Fruit fly (Drosophila melanogaster) whole organism, embryonic: ENCODE results near the gene CG4461.

Source experiments
- Atf3 ChIP-seq: fragments of 200-800 bp; sonication (Bioruptor generic); optimal IDR thresholded peaks from 3 replicates; lab custom pipeline; 2016; ENCODE audit warnings: missing biosample characterization, missing genetic modification characterization
- Blimp-1 ChIP-seq: fragments of 200-800 bp; sonication (Bioruptor generic); optimal IDR thresholded peaks from 3 replicates; lab custom pipeline; 2018; ENCODE audit warnings: missing biosample characterization, missing genetic modification characterization, mild to moderate bottlenecking, moderate library complexity, missing genetic modification reagents
- CG1024 ChIP-seq: fragments of 200-800 bp; sonication (Bioruptor generic); IDR thresholded peaks from 2 replicates; pipeline ENCODE4 v1.3.6; 2022; ENCODE audit warnings: missing biosample characterization, missing genetic modification characterization
- CG10543 ChIP-seq: fragments of 200-800 bp; sonication (Bioruptor generic); optimal IDR thresholded peaks from 3 replicates; lab custom pipeline; 2017; ENCODE audit warnings: missing biosample characterization, mild to moderate bottlenecking, missing genetic modification characterization, moderate library complexity
- CG10979 ChIP-seq: fragments of 200-800 bp; sonication (Bioruptor generic); optimal IDR thresholded peaks from 2 replicates; lab custom pipeline; 2018; ENCODE audit warnings: missing biosample characterization, mild to moderate bottlenecking, missing genetic modification characterization, moderate library complexity
- CG12299 ChIP-seq: fragments of 200-800 bp; sonication (Bioruptor generic); optimal IDR thresholded peaks from 2 replicates; lab custom pipeline; 2018; ENCODE audit warnings: missing biosample characterization, mild to moderate bottlenecking, missing genetic modification characterization
- CG13624 ChIP-seq: fragments of 200-800 bp; sonication (Bioruptor generic); optimal IDR thresholded peaks from 2 replicates; lab custom pipeline; 2016; ENCODE audit warnings: missing biosample characterization, missing genetic modification characterization
- CG14441 ChIP-seq: fragments of 200-800 bp; sonication (Bioruptor generic); IDR thresholded peaks from 2 replicates; pipeline ENCODE4 v1.3.6; 2022; ENCODE audit warnings: missing biosample characterization, missing genetic modification characterization
- CG18764 ChIP-seq: fragments of 200-800 bp; sonication (Bioruptor generic); optimal IDR thresholded peaks from 3 replicates; lab custom pipeline; 2016; ENCODE audit warnings: missing biosample characterization, missing genetic modification characterization
- CG2116 ChIP-seq: fragments of 200-800 bp; sonication (Bioruptor generic); optimal IDR thresholded peaks from 3 replicates; lab custom pipeline; 2018; ENCODE audit warnings: missing biosample characterization, mild to moderate bottlenecking, missing genetic modification characterization
- CG2712 ChIP-seq: fragments of 200-800 bp; optimal IDR thresholded peaks from 3 replicates; lab custom pipeline; 2019; ENCODE audit warnings: missing biosample characterization, mild to moderate bottlenecking, missing genetic modification characterization, moderate library complexity
- CG32532 ChIP-seq: fragments of 200-800 bp; sonication (Bioruptor generic); IDR thresholded peaks from 2 replicates; pipeline ENCODE4 v1.3.6; 2022; ENCODE audit warnings: missing biosample characterization, missing genetic modification characterization
- CG3281 ChIP-seq: fragments of 200-800 bp; sonication (Bioruptor generic); optimal IDR thresholded peaks from 3 replicates; lab custom pipeline; 2017; ENCODE audit warnings: missing biosample characterization, mild to moderate bottlenecking, missing genetic modification characterization
- CG6175 ChIP-seq: fragments of 200-800 bp; sonication (Bioruptor generic); IDR thresholded peaks from 3 replicates; pipeline ENCODE4 v1.3.6; 2022; ENCODE audit warnings: missing biosample characterization, missing genetic modification characterization
- CG6654 ChIP-seq: fragments of 200-800 bp; sonication (Bioruptor generic); optimal IDR thresholded peaks from 2 replicates; lab custom pipeline; 2017; ENCODE audit warnings: missing biosample characterization, mild to moderate bottlenecking, missing genetic modification characterization
- CG7372 ChIP-seq: fragments of 200-800 bp; sonication (Bioruptor generic); IDR thresholded peaks from 2 replicates; pipeline ENCODE4 v1.3.6; 2022; ENCODE audit warnings: missing biosample characterization, missing genetic modification characterization
- CG8290 ChIP-seq, 3 experiments: fragments of 200-800 bp; sonication (Bioruptor generic); optimal IDR thresholded peaks; 2 replicates each; lab custom pipeline; 2016 to 2019; ENCODE audit warnings: missing biosample characterization in 3 of 3, missing genetic modification characterization in 3 of 3, mild to moderate bottlenecking in 2 of 3, moderate library complexity in 1 of 3
- CG9215 ChIP-seq: fragments of 200-800 bp; sonication (Bioruptor generic); IDR thresholded peaks from 2 replicates; pipeline ENCODE4 v1.3.6; 2022; ENCODE audit warnings: missing biosample characterization, missing genetic modification characterization
- CG9609 ChIP-seq: fragments of 200-800 bp; sonication (Bioruptor generic); optimal IDR thresholded peaks from 3 replicates; lab custom pipeline; 2016; ENCODE audit warnings: missing biosample characterization, missing genetic modification characterization
- CG9727 ChIP-seq: fragments of 200-800 bp; sonication (Bioruptor generic); optimal IDR thresholded peaks from 3 replicates; lab custom pipeline; 2017; ENCODE audit warnings: missing biosample characterization, mild to moderate bottlenecking, missing genetic modification characterization
- CG9876 ChIP-seq: fragments of 200-800 bp; sonication (Bioruptor generic); optimal IDR thresholded peaks from 2 replicates; lab custom pipeline; 2016; ENCODE audit warnings: missing biosample characterization, missing genetic modification characterization
- CG9932 ChIP-seq: fragments of 200-800 bp; sonication (Bioruptor generic); IDR thresholded peaks from 2 replicates; pipeline ENCODE4 v1.3.6; 2022; ENCODE audit warnings: missing biosample characterization, missing genetic modification characterization
- CoRest ChIP-seq: fragments of 200-800 bp; sonication (Bioruptor generic); optimal IDR thresholded peaks from 3 replicates; lab custom pipeline; 2018; ENCODE audit warnings: missing biosample characterization, mild to moderate bottlenecking, missing genetic modification characterization, moderate library complexity
- Drgx ChIP-seq: fragments of 200-800 bp; sonication (Bioruptor generic); IDR thresholded peaks from 2 replicates; pipeline ENCODE4 v1.3.6; 2022; ENCODE audit warnings: missing biosample characterization, missing genetic modification characterization
- GATAe ChIP-seq: fragments of 200-800 bp; sonication (Bioruptor generic); conservative IDR thresholded peaks from 2 replicates; pipeline ENCODE4 v1.3.6; 2022; ENCODE audit warnings: missing biosample characterization, missing genetic modification characterization
- H2.0 ChIP-seq: fragments of 200-800 bp; sonication (Bioruptor generic); IDR thresholded peaks from 2 replicates; pipeline ENCODE4 v1.3.6; 2022; ENCODE audit warnings: missing biosample characterization, missing genetic modification characterization
- HLH3B ChIP-seq: fragments of 200-800 bp; sonication (Bioruptor generic); IDR thresholded peaks from 2 replicates; pipeline ENCODE4 v1.3.6; 2022; ENCODE audit warnings: missing biosample characterization, missing genetic modification characterization
- HLH4C ChIP-seq: fragments of 200-800 bp; sonication (Bioruptor generic); IDR thresholded peaks from 3 replicates; pipeline ENCODE4 v1.3.6; 2022; ENCODE audit warnings: missing biosample characterization, missing genetic modification characterization; ENCODE audit not compliant: partially characterized antibody
- Oli ChIP-seq: fragments of 200-800 bp; sonication (Bioruptor generic); optimal IDR thresholded peaks from 2 replicates; lab custom pipeline; 2018; ENCODE audit warnings: missing biosample characterization, mild to moderate bottlenecking, missing genetic modification characterization, moderate library complexity
- PHDP ChIP-seq: fragments of 200-800 bp; sonication (Bioruptor generic); optimal IDR thresholded peaks from 3 replicates; lab custom pipeline; 2018; ENCODE audit warnings: missing biosample characterization, mild to moderate bottlenecking, missing genetic modification characterization, moderate library complexity
- Poxn ChIP-seq: fragments of 200-800 bp; sonication (Bioruptor generic); IDR thresholded peaks from 2 replicates; pipeline ENCODE4 v1.3.6; 2022; ENCODE audit warnings: missing biosample characterization, missing genetic modification characterization
- Spps ChIP-seq: fragments of 200-800 bp; sonication (Bioruptor generic); optimal IDR thresholded peaks from 2 replicates; lab custom pipeline; 2018; ENCODE audit warnings: missing biosample characterization, mild to moderate bottlenecking, missing genetic modification characterization
- Sry-δ ChIP-seq: fragments of 200-800 bp; sonication (Bioruptor generic); optimal IDR thresholded peaks from 2 replicates; lab custom pipeline; 2016; ENCODE audit warnings: missing biosample characterization, missing genetic modification characterization
- Usf ChIP-seq: fragments of 200-800 bp; sonication (Bioruptor generic); optimal IDR thresholded peaks from 2 replicates; lab custom pipeline; 2017; ENCODE audit warnings: missing genotype, missing biosample characterization, missing genetic modification characterization
- bbx ChIP-seq: fragments of 200-800 bp; sonication (Bioruptor generic); IDR thresholded peaks from 2 replicates; pipeline ENCODE4 v1.3.6; 2022; ENCODE audit warnings: missing biosample characterization, missing genetic modification characterization; ENCODE audit not compliant: partially characterized antibody
- chinmo ChIP-seq: fragments of 200-800 bp; sonication (Bioruptor generic); IDR thresholded peaks from 4 replicates; pipeline ENCODE4 v1.3.6; 2022; ENCODE audit warnings: missing biosample characterization, missing genetic modification characterization; ENCODE audit not compliant: partially characterized antibody
- ewg ChIP-seq: fragments of 200-800 bp; sonication (Bioruptor generic); optimal IDR thresholded peaks from 3 replicates; lab custom pipeline; 2017; ENCODE audit warnings: mild to moderate bottlenecking, missing biosample characterization, missing genetic modification reagents, missing genetic modification characterization
- ftz-f1 ChIP-seq: fragments of 200-800 bp; sonication (Bioruptor generic); optimal IDR thresholded peaks from 2 replicates; lab custom pipeline; 2016; ENCODE audit warnings: missing biosample characterization, missing genetic modification characterization
- ind ChIP-seq: fragments of 200-800 bp; sonication (Bioruptor generic); optimal IDR thresholded peaks from 3 replicates; lab custom pipeline; 2016; ENCODE audit warnings: missing biosample characterization, missing genetic modification characterization
- insv ChIP-seq, 2 experiments: fragments of 200-800 bp; sonication (Bioruptor generic); optimal IDR thresholded peaks; 3 replicates each; lab custom pipeline; 2016 to 2018; ENCODE audit warnings: missing biosample characterization in 2 of 2, missing genetic modification characterization in 2 of 2
- inv ChIP-seq: fragments of 200-800 bp; sonication (Bioruptor generic); IDR thresholded peaks from 2 replicates; pipeline ENCODE4 v1.3.6; 2022; ENCODE audit warnings: missing biosample characterization, missing genetic modification characterization; ENCODE audit not compliant: partially characterized antibody
- nau ChIP-seq: fragments of 200-800 bp; sonication (Bioruptor generic); optimal IDR thresholded peaks from 3 replicates; lab custom pipeline; 2017; ENCODE audit warnings: missing biosample characterization, mild to moderate bottlenecking, missing genetic modification characterization, missing genetic modification reagents
- nom ChIP-seq: fragments of 200-800 bp; sonication (Bioruptor generic); optimal IDR thresholded peaks from 2 replicates; lab custom pipeline; 2017; ENCODE audit warnings: missing biosample characterization, missing genetic modification characterization, mild to moderate bottlenecking, moderate library complexity, missing genetic modification reagents
- onecut ChIP-seq: fragments of 200-800 bp; sonication (Bioruptor generic); IDR thresholded peaks from 2 replicates; pipeline ENCODE4 v1.3.6; 2022; ENCODE audit warnings: missing biosample characterization, missing genetic modification characterization
- slp2 ChIP-seq: fragments of 200-800 bp; sonication (Bioruptor generic); optimal IDR thresholded peaks from 2 replicates; lab custom pipeline; 2016; ENCODE audit warnings: missing biosample characterization, missing genetic modification characterization
- sob ChIP-seq: fragments of 200-800 bp; sonication (Bioruptor generic); IDR thresholded peaks from 2 replicates; pipeline ENCODE4 v1.3.6; 2022; ENCODE audit warnings: missing biosample characterization, missing genetic modification characterization
- sr ChIP-seq: fragments of 200-800 bp; sonication (Bioruptor generic); IDR thresholded peaks from 3 replicates; pipeline ENCODE4 v1.3.6; 2022; ENCODE audit warnings: missing biosample characterization, missing genetic modification characterization
- unpg ChIP-seq: fragments of 200-800 bp; sonication (Bioruptor generic); optimal IDR thresholded peaks from 3 replicates; lab custom pipeline; 2018; ENCODE audit warnings: missing biosample characterization, mild to moderate bottlenecking, missing genetic modification characterization, moderate library complexity

Gene CG4461

dm6 chr3L:9422636-9423419, 47.6 kb downstream of the CG4461 start, which contains the start of gene aay (continued):
- TF ChIP-seq unpg (GFP tag; lab: Kevin White, UChicago) (peak; percentile 99), CoRest (tag; lab: Kevin White, UChicago) (peak; percentile 99), Atf3 (GFP tag; lab: Kevin White, UChicago) (peak; percentile 97), nom (GFP tag; lab: Kevin White, UChicago) (peak; percentile 94), CG9609 (GFP tag; lab: Kevin White, UChicago) (peak; percentile 97), PHDP (tag; lab: Kevin White, UChicago) (peak; percentile 99), CG9215 (peak; percentile 94), ind (GFP tag; lab: Kevin White, UChicago) (peak; percentile 99), slp2 (GFP tag; lab: Kevin White, UChicago) (peak; percentile 98), onecut (GFP tag; lab: Robert Waterston, UW) (peak; percentile 95), CG9876 (GFP tag; lab: Kevin White, UChicago) (peak; percentile 91), CG6175 (GFP tag; lab: Robert Waterston, UW) (peak; percentile 95), Blimp-1 (GFP tag; lab: Kevin White, UChicago) (peak; percentile 99), CG13624 (GFP tag; lab: Kevin White, UChicago) (peak; percentile 99), insv (GFP tag; optimal IDR thresholded peaks at IDR 0.05; lab: Kevin White, UChicago) (peak; percentile 66 to 81), Poxn (GFP tag; lab: Robert Waterston, UW) (peak; percentile 90), Drgx (peak; percentile 98), chinmo (GFP tag; lab: Robert Waterston, UW) (peak; percentile 93; the same call in 3 of the 4 replicates), ewg (GFP tag; lab: Kevin White, UChicago) (peak; percentile 97), HLH4C (GFP tag; lab: Robert Waterston, UW) (0 out of 3 replicates have a peak, but pooled peaks have one; percentile 37), bbx (0 out of 2 replicates have a peak, but pooled peaks have one; percentile 40), Sry-δ (peak; percentile 66), CG1024 (GFP tag; lab: Robert Waterston, UW) (peak; percentile 95), Usf (peak; percentile 94), inv (GFP tag; lab: Robert Waterston, UW) (no peak), HLH3B (GFP tag; lab: Robert Waterston, UW) (peak; percentile 98), CG7372 (GFP tag; lab: Robert Waterston, UW) (peak; percentile 97), CG9932 (GFP tag; lab: Robert Waterston, UW) (peak; percentile 97), Spps (tag; lab: Kevin White, UChicago) (peak; percentile 98), Oli (tag; lab: Kevin White, UChicago) (peak; percentile 99), CG2116 (GFP tag; lab: Kevin White, UChicago) (peak; percentile 91), CG32532 (GFP tag; lab: Robert Waterston, UW) (peak; percentile 98), CG10979 (tag; lab: Kevin White, UChicago) (peak; percentile 99), GATAe (GFP tag; lab: Robert Waterston, UW) (peak; percentile 97), CG2712 (tag; lab: Kevin White, UChicago) (peak; percentile 100), CG8290 (GFP tag; optimal IDR thresholded peaks at IDR 0.05; lab: Kevin White, UChicago) (peak; percentile 99), CG8290 (tag; optimal IDR thresholded peaks at IDR 0.05; lab: Kevin White, UChicago) (peak; percentile 90 to 93), sr (GFP tag; lab: Robert Waterston, UW) (peak; percentile 94), CG18764 (peak; percentile 98), nau (GFP tag; lab: Kevin White, UChicago) (peak; percentile 98), CG10543 (GFP tag; lab: Kevin White, UChicago) (peak; percentile 97), CG12299 (tag; lab: Kevin White, UChicago) (peak; percentile 99), CG6654 (GFP tag; lab: Kevin White, UChicago) (peak; percentile 91), CG14441 (peak; percentile 98), CG9727 (GFP tag; lab: Kevin White, UChicago) (peak; percentile 100), ftz-f1 (GFP tag; lab: Kevin White, UChicago) (peak; percentile 83), CG3281 (GFP tag; lab: Kevin White, UChicago) (peak; percentile 98), H2.0 (peak; percentile 97), sob (peak; percentile 99)
